Comparison of ENCODE assay signal across 4 fruit fly cellular contexts in genomic region chr3L:10352066-10352957, dm6.
TF ChIP-seq lines count a peak whose summit lies in the region.

No protein-coding gene starts in this region.

TF ChIP-seq in whole organism, adult, 20 proteins besides CTCF, POLR2A, EP300 and RAD21 (continued from another document):
- TF ChIP-seq tj (GFP tag; optimal IDR thresholded peaks at IDR 0.05; lab: Kevin White, UChicago): peak; percentile 3

TF ChIP-seq in whole organism, embryonic, 481 proteins besides CTCF, POLR2A, EP300 and RAD21 (continued from another document and continues in another):
- TF ChIP-seq unc-4 (GFP tag; IDR thresholded peaks at IDR 0.05; lab: Robert Waterston, UW; ENCODE audit: partially characterized antibody) (no peak), CG6683 (GFP tag; optimal IDR thresholded peaks at IDR 0.05; lab: Kevin White, UChicago) (peak; percentile 26), CG10267 (tag; optimal IDR thresholded peaks at IDR 0.05; lab: Kevin White, UChicago) (peak; percentile 81), CoRest (tag; optimal IDR thresholded peaks at IDR 0.05; lab: Kevin White, UChicago) (peak; percentile 85), CG1233 (GFP tag; optimal IDR thresholded peaks at IDR 0.05; lab: Kevin White, UChicago) (peak; percentile 50), emc (GFP tag; optimal IDR thresholded peaks at IDR 0.05; lab: Kevin White, UChicago) (no peak), Doc3 (GFP tag; IDR thresholded peaks at IDR 0.05; lab: Robert Waterston, UW; ENCODE audit: partially characterized antibody) (no peak), Deaf1 (tag; optimal IDR thresholded peaks at IDR 0.05; lab: Kevin White, UChicago) (peak; percentile 46), CG14860 (GFP tag; IDR thresholded peaks at IDR 0.05; lab: Robert Waterston, UW; ENCODE audit: partially characterized antibody) (no peak), grau (tag; optimal IDR thresholded peaks at IDR 0.05; lab: Kevin White, UChicago) (peak; percentile 77), CG17912 (GFP tag; optimal IDR thresholded peaks at IDR 0.05; lab: Kevin White, UChicago) (no peak), Drgx (GFP tag; IDR thresholded peaks at IDR 0.05; lab: Robert Waterston, UW) (peak; percentile 58; the same call in 1 of the 2 replicates), CG15269 (tag; optimal IDR thresholded peaks at IDR 0.05; lab: Kevin White, UChicago) (peak; percentile 67), sr (GFP tag; IDR thresholded peaks at IDR 0.05; lab: Robert Waterston, UW) (no peak), h (optimal IDR thresholded peaks at IDR 0.05; lab: Kevin White, UChicago) (no peak), CG33213 (GFP tag; optimal IDR thresholded peaks at IDR 0.05; lab: Kevin White, UChicago) (no peak), CG7745 (tag; optimal IDR thresholded peaks at IDR 0.05; lab: Kevin White, UChicago) (no peak), CG8359 (GFP tag; optimal IDR thresholded peaks at IDR 0.05; lab: Kevin White, UChicago; ENCODE audit: borderline replicate concordance) (peak; percentile 71), CG1024 (GFP tag; IDR thresholded peaks at IDR 0.05; lab: Robert Waterston, UW) (0 out of 2 replicates have a peak, but pooled peaks have one; percentile 21), Bteb2 (GFP tag; optimal IDR thresholded peaks at IDR 0.05; lab: Kevin White, UChicago) (no peak), ara (GFP tag; IDR thresholded peaks at IDR 0.05; lab: Robert Waterston, UW) (peak; percentile 71), CG34422 (GFP tag; IDR thresholded peaks at IDR 0.05; lab: Robert Waterston, UW) (peak; percentile 65; the same call in 1 of the 3 replicates), vfl (GFP tag; optimal IDR thresholded peaks at IDR 0.05; lab: Kevin White, UChicago) (no peak), CG33557 (GFP tag; optimal IDR thresholded peaks at IDR 0.05; lab: Kevin White, UChicago) (peak; percentile 63), zen (tag; optimal IDR thresholded peaks at IDR 0.05; lab: Kevin White, UChicago) (peak; percentile 60), zfh2 (GFP tag; optimal IDR thresholded peaks at IDR 0.05; lab: Kevin White, UChicago) (no peak), al (GFP tag; IDR thresholded peaks at IDR 0.05; lab: Robert Waterston, UW) (no peak), CG11504 (tag; optimal IDR thresholded peaks at IDR 0.05; lab: Kevin White, UChicago) (peak; percentile 90), dm (GFP tag; optimal IDR thresholded peaks at IDR 0.05; lab: Kevin White, UChicago) (no peak), fru (optimal IDR thresholded peaks at IDR 0.05; lab: Kevin White, UChicago) (no peak), Optix (GFP tag; IDR thresholded peaks at IDR 0.05; lab: Robert Waterston, UW) (peak; percentile 61; the same call in 1 of the 3 replicates), nmo (GFP tag; optimal IDR thresholded peaks at IDR 0.05; lab: Kevin White, UChicago) (peak; percentile 92), CG3995 (GFP tag; optimal IDR thresholded peaks at IDR 0.05; lab: Kevin White, UChicago) (no peak), CG8388 (GFP tag; optimal IDR thresholded peaks at IDR 0.05; lab: Kevin White, UChicago) (peak; percentile 88), Hr3 (GFP tag; optimal IDR thresholded peaks at IDR 0.05; lab: Kevin White, UChicago) (peak; percentile 60), CG30431 (GFP tag; optimal IDR thresholded peaks at IDR 0.05; lab: Kevin White, UChicago) (peak; percentile 59), BtbVII (GFP tag; optimal IDR thresholded peaks at IDR 0.05; lab: Kevin White, UChicago) (peak; percentile 60), Dp (GFP tag; optimal IDR thresholded peaks at IDR 0.05; lab: Kevin White, UChicago) (no peak), peb (GFP tag; IDR thresholded peaks at IDR 0.05; lab: Robert Waterston, UW) (peak; percentile 72; the same call in 1 of the 2 replicates), vnd (GFP tag; IDR thresholded peaks at IDR 0.05; lab: Robert Waterston, UW; ENCODE audit: partially characterized antibody) (no peak), MESR4 (GFP tag; optimal IDR thresholded peaks at IDR 0.05; lab: Kevin White, UChicago) (no peak), Aef1 (GFP tag; IDR thresholded peaks at IDR 0.05; lab: Robert Waterston, UW) (peak; percentile 47; the same call in 1 of the 3 replicates)

TF ChIP-seq in whole organism, prepupa, 60 proteins besides CTCF, POLR2A, EP300 and RAD21 (continued from another document):
- peak; percentile 81 for TF ChIP-seq CG15336 (GFP tag; IDR thresholded peaks at IDR 0.05; lab: Robert Waterston, UW)
- no peak for TF ChIP-seq Ets21C (GFP tag; optimal IDR thresholded peaks at IDR 0.05; lab: Kevin White, UChicago)
- peak; percentile 67 for TF ChIP-seq CG10631 (GFP tag; optimal IDR thresholded peaks at IDR 0.05; lab: Kevin White, UChicago)
- peak; percentile 81 for TF ChIP-seq CG32006 (GFP tag; optimal IDR thresholded peaks at IDR 0.05; lab: Kevin White, UChicago)
- TF ChIP-seq Hr38 (GFP tag; optimal IDR thresholded peaks at IDR 0.05; lab: Kevin White, UChicago): no peak
- TF ChIP-seq topi (GFP tag; optimal IDR thresholded peaks at IDR 0.05; lab: Kevin White, UChicago): peak; percentile 35
- peak; percentile 26 for TF ChIP-seq dac (GFP tag; optimal IDR thresholded peaks at IDR 0.05; lab: Kevin White, UChicago)
- TF ChIP-seq ss (GFP tag; optimal IDR thresholded peaks at IDR 0.05; lab: Kevin White, UChicago): peak; percentile 90 to 97
- peak; percentile 52 for TF ChIP-seq CG31627 (GFP tag; optimal IDR thresholded peaks at IDR 0.05; lab: Kevin White, UChicago)
- peak; percentile 69 for TF ChIP-seq acj6 (GFP tag; optimal IDR thresholded peaks at IDR 0.05; lab: Kevin White, UChicago)
- TF ChIP-seq lz (GFP tag; optimal IDR thresholded peaks at IDR 0.05; lab: Kevin White, UChicago): peak; percentile 55
- TF ChIP-seq salr (GFP tag; optimal IDR thresholded peaks at IDR 0.05; lab: Kevin White, UChicago): peak; percentile 19 to 23
- TF ChIP-seq CG1621 (tag; optimal IDR thresholded peaks at IDR 0.05; lab: Kevin White, UChicago): peak; percentile 33
- TF ChIP-seq Smox (GFP tag; optimal IDR thresholded peaks at IDR 0.05; lab: Kevin White, UChicago): peak; percentile 48
- peak; percentile 58 for TF ChIP-seq net (GFP tag; optimal IDR thresholded peaks at IDR 0.05; lab: Kevin White, UChicago)
- peak; percentile 80 for TF ChIP-seq CG16779 (tag; optimal IDR thresholded peaks at IDR 0.05; lab: Kevin White, UChicago)
- peak; percentile 62 for TF ChIP-seq OdsH (GFP tag; optimal IDR thresholded peaks at IDR 0.05; lab: Kevin White, UChicago)
- TF ChIP-seq cyc (GFP tag; optimal IDR thresholded peaks at IDR 0.05; lab: Kevin White, UChicago): peak; percentile 57
- peak; percentile 67 for TF ChIP-seq CG4318 (GFP tag; optimal IDR thresholded peaks at IDR 0.05; lab: Kevin White, UChicago)
- peak; percentile 97 for TF ChIP-seq CG6163 (GFP tag; IDR thresholded peaks at IDR 0.05; lab: Robert Waterston, UW)
- TF ChIP-seq fkh (GFP tag; optimal IDR thresholded peaks at IDR 0.05; lab: Kevin White, UChicago): no peak
- peak; percentile 71 for TF ChIP-seq CG8632 (GFP tag; optimal IDR thresholded peaks at IDR 0.05; lab: Kevin White, UChicago)
- peak; percentile 54 for TF ChIP-seq Eip75B (GFP tag; optimal IDR thresholded peaks at IDR 0.05; lab: Kevin White, UChicago)
- peak; percentile 66 for TF ChIP-seq esn (GFP tag; optimal IDR thresholded peaks at IDR 0.05; lab: Kevin White, UChicago)
- peak; percentile 97 for TF ChIP-seq CG9139 (GFP tag; optimal IDR thresholded peaks at IDR 0.05; lab: Kevin White, UChicago)
- peak; percentile 75 for TF ChIP-seq Ets96B (tag; optimal IDR thresholded peaks at IDR 0.05; lab: Kevin White, UChicago)
- TF ChIP-seq Hr4 (GFP tag; optimal IDR thresholded peaks at IDR 0.05; lab: Kevin White, UChicago): peak; percentile 48
- TF ChIP-seq CG10669 (GFP tag; optimal IDR thresholded peaks at IDR 0.05; lab: Kevin White, UChicago): peak; percentile 75
- TF ChIP-seq dsx (GFP tag; optimal IDR thresholded peaks at IDR 0.05; lab: Kevin White, UChicago; ENCODE audit: poor library complexity, severe bottlenecking): peak; percentile 84
- peak; percentile 48 for TF ChIP-seq fd59A (GFP tag; optimal IDR thresholded peaks at IDR 0.05; lab: Kevin White, UChicago)
- peak; percentile 48 for TF ChIP-seq CG11902 (GFP tag; optimal IDR thresholded peaks at IDR 0.05; lab: Kevin White, UChicago)
- TF ChIP-seq Hr39 (GFP tag; optimal IDR thresholded peaks at IDR 0.05; lab: Kevin White, UChicago): peak; percentile 38
- TF ChIP-seq Met (GFP tag; optimal IDR thresholded peaks at IDR 0.05; lab: Kevin White, UChicago): peak; percentile 45
- peak; percentile 69 for TF ChIP-seq CG11762 (GFP tag; optimal IDR thresholded peaks at IDR 0.05; lab: Kevin White, UChicago; ENCODE audit: insufficient read depth)
- TF ChIP-seq CG6792 (GFP tag; optimal IDR thresholded peaks at IDR 0.05; lab: Kevin White, UChicago): peak; percentile 48
- TF ChIP-seq CG6808 (GFP tag; optimal IDR thresholded peaks at IDR 0.05; lab: Kevin White, UChicago): peak; percentile 86
- TF ChIP-seq CG11294 (GFP tag; IDR thresholded peaks at IDR 0.05; lab: Robert Waterston, UW): peak; percentile 36; the same call in 1 of the 2 replicates
- TF ChIP-seq CG8119 (GFP tag; IDR thresholded peaks at IDR 0.05; lab: Robert Waterston, UW): peak; percentile 79
- peak; percentile 68 for TF ChIP-seq CG3919 (GFP tag; optimal IDR thresholded peaks at IDR 0.05; lab: Kevin White, UChicago)
- peak; percentile 55 for TF ChIP-seq CG6276 (GFP tag; optimal IDR thresholded peaks at IDR 0.05; lab: Kevin White, UChicago)

TF ChIP-seq in whole organism, wandering third instar larva, 38 proteins besides CTCF, POLR2A, EP300 and RAD21 (continued from another document):
- TF ChIP-seq Hr78 (GFP tag; optimal IDR thresholded peaks at IDR 0.05; lab: Kevin White, UChicago) (no peak), brk (GFP tag; optimal IDR thresholded peaks at IDR 0.05; lab: Kevin White, UChicago) (no peak), CrebA (GFP tag; optimal IDR thresholded peaks at IDR 0.05; lab: Kevin White, UChicago; ENCODE audit: borderline replicate concordance) (peak; percentile 14), Hnf4 (GFP tag; optimal IDR thresholded peaks at IDR 0.05; lab: Kevin White, UChicago) (no peak), OdsH (GFP tag; optimal IDR thresholded peaks at IDR 0.05; lab: Kevin White, UChicago) (peak; percentile 67), rgr (GFP tag; optimal IDR thresholded peaks at IDR 0.05; lab: Kevin White, UChicago) (peak; percentile 54), CG9705 (GFP tag; optimal IDR thresholded peaks at IDR 0.05; lab: Kevin White, UChicago) (peak; percentile 41), Mio (GFP tag; optimal IDR thresholded peaks at IDR 0.05; lab: Kevin White, UChicago) (no peak), N (GFP tag; optimal IDR thresholded peaks at IDR 0.05; lab: Kevin White, UChicago) (no peak), h (GFP tag; optimal IDR thresholded peaks at IDR 0.05; lab: Kevin White, UChicago) (peak; percentile 48), Jra (GFP tag; optimal IDR thresholded peaks at IDR 0.05; lab: Kevin White, UChicago) (no peak), sage (GFP tag; optimal IDR thresholded peaks at IDR 0.05; lab: Kevin White, UChicago) (peak; percentile 54), CG32264 (GFP tag; optimal IDR thresholded peaks at IDR 0.05; lab: Kevin White, UChicago) (peak; percentile 24), Rel (GFP tag; optimal IDR thresholded peaks at IDR 0.05; lab: Kevin White, UChicago) (peak; percentile 66), Rel (tag; optimal IDR thresholded peaks at IDR 0.05; lab: Kevin White, UChicago) (peak; percentile 41)
